Fruit fly (Drosophila melanogaster): Measurements from ENCODE around the gene CG8661.
A peak's percentile ranks its signal among the peaks of the same experiment; 100 is the strongest.

CG8661 gene

dm6 chrX:17298900-17299836 is 14.9 kb upstream of the CG8661 start (continued):
- TF ChIP-seq CG1792 (GFP tag; optimal IDR thresholded peaks at IDR 0.05) (no peak), Optix (GFP tag; IDR thresholded peaks at IDR 0.05) (0 out of 3 replicates have a peak, but pooled peaks have one; percentile 41), klu (GFP tag; IDR thresholded peaks at IDR 0.05) (0 out of 2 replicates have a peak, but pooled peaks have one; percentile 46), Sry-β (GFP tag; optimal IDR thresholded peaks at IDR 0.05) (no peak), CG7357 (GFP tag; IDR thresholded peaks at IDR 0.05) (peak; percentile 57; the same call in 2 of the 3 replicates), CG14441 (GFP tag; IDR thresholded peaks at IDR 0.05) (peak; percentile 49), dmrt11E (tag; optimal IDR thresholded peaks at IDR 0.05) (peak; percentile 45), z (GFP tag; IDR thresholded peaks at IDR 0.05) (no peak), HHEX (GFP tag; optimal IDR thresholded peaks at IDR 0.05) (peak; percentile 70), fd3F (GFP tag; optimal IDR thresholded peaks at IDR 0.05) (peak; percentile 29), grau (tag; optimal IDR thresholded peaks at IDR 0.05) (peak; percentile 75), CG12236 (GFP tag; optimal IDR thresholded peaks at IDR 0.05) (peak; percentile 14), gt (GFP tag; IDR thresholded peaks at IDR 0.05) (no peak), Dref (GFP tag; IDR thresholded peaks at IDR 0.05) (no peak), CG7987 (GFP tag; optimal IDR thresholded peaks at IDR 0.05) (no peak), Elba2 (GFP tag; optimal IDR thresholded peaks at IDR 0.05) (no peak), NfI (GFP tag; optimal IDR thresholded peaks at IDR 0.05) (peak; percentile 65), CG18599 (GFP tag; optimal IDR thresholded peaks at IDR 0.05) (peak; percentile 76), sim (GFP tag; IDR thresholded peaks at IDR 0.05) (0 out of 2 replicates have a peak, but pooled peaks have one; percentile 30), NFAT (GFP tag; IDR thresholded peaks at IDR 0.05) (peak; percentile 73), danr (GFP tag; IDR thresholded peaks at IDR 0.05) (peak; percentile 60), CG2129 (GFP tag; IDR thresholded peaks at IDR 0.05; ENCODE audit: partially characterized antibody) (no peak), CG15601 (tag; optimal IDR thresholded peaks at IDR 0.05) (no peak), tgo (GFP tag; IDR thresholded peaks at IDR 0.05) (peak; percentile 51; the same call in 1 of the 3 replicates), Bdp1 (GFP tag; optimal IDR thresholded peaks at IDR 0.05) (peak; percentile 52), CG18764 (GFP tag; optimal IDR thresholded peaks at IDR 0.05) (no peak), CG1024 (GFP tag; IDR thresholded peaks at IDR 0.05) (no peak), BtbVII (GFP tag; optimal IDR thresholded peaks at IDR 0.05) (peak; percentile 62), CG18262 (tag; optimal IDR thresholded peaks at IDR 0.05) (peak; percentile 52), D19A (tag; optimal IDR thresholded peaks at IDR 0.05) (peak; percentile 48), croc (GFP tag; conservative IDR thresholded peaks at IDR 0.05) (peak; percentile 31; the same call in 2 of the 3 replicates), Doc3 (GFP tag; IDR thresholded peaks at IDR 0.05; ENCODE audit: partially characterized antibody) (no peak), CG17912 (GFP tag; optimal IDR thresholded peaks at IDR 0.05) (peak; percentile 33), CG6654 (GFP tag; optimal IDR thresholded peaks at IDR 0.05) (peak; percentile 7), CoRest (tag; optimal IDR thresholded peaks at IDR 0.05) (peak; percentile 75), CG4820 (GFP tag; optimal IDR thresholded peaks at IDR 0.05) (peak; percentile 23), rib (GFP tag; IDR thresholded peaks at IDR 0.05) (no peak), ftz-f1 (GFP tag; optimal IDR thresholded peaks at IDR 0.05) (no peak), Atf6 (GFP tag; IDR thresholded peaks at IDR 0.05) (peak; percentile 76), CG14710 (tag; optimal IDR thresholded peaks at IDR 0.05) (peak; percentile 14), ken (GFP tag; IDR thresholded peaks at IDR 0.05) (no peak), CG11560 (tag; IDR thresholded peaks at IDR 0.05) (0 out of 3 replicates have a peak, but pooled peaks have one; percentile 12), Dbx (GFP tag; IDR thresholded peaks at IDR 0.05) (peak; percentile 74), unpg (GFP tag; optimal IDR thresholded peaks at IDR 0.05) (peak; percentile 75), CG43689 (GFP tag; IDR thresholded peaks at IDR 0.05) (no peak), Xbp1 (GFP tag; optimal IDR thresholded peaks at IDR 0.05) (peak; percentile 65), CG11696 (GFP tag; IDR thresholded peaks at IDR 0.05) (no peak; the same call in 1 of the 2 replicates), gem (tag; optimal IDR thresholded peaks at IDR 0.05) (peak; percentile 79), CG8765 (GFP tag; IDR thresholded peaks at IDR 0.05) (no peak)
